Fruit fly (Drosophila melanogaster) Kc167 (cell line): Measurements from ENCODE around the gene CG33687.

Experiments used
- Myc ChIP-seq: fragments of >200 bp; optimal IDR thresholded peaks from 2 replicates; lab custom pipeline; 2017; ENCODE audit warnings: missing external identifiers
- Sin3A ChIP-seq: fragments of >200 bp; optimal IDR thresholded peaks from 2 replicates; lab custom pipeline; 2018; ENCODE audit warnings: missing external identifiers
- h ChIP-seq: fragments of >200 bp; optimal IDR thresholded peaks from 3 replicates; lab custom pipeline; 2018; ENCODE audit warnings: missing external identifiers
- insv ChIP-seq: fragments of >200 bp; optimal IDR thresholded peaks from 3 replicates; lab custom pipeline; 2018; ENCODE audit warnings: missing external identifiers
- psq ChIP-seq: fragments of >200 bp; optimal IDR thresholded peaks from 2 replicates; lab custom pipeline; 2017; ENCODE audit warnings: missing external identifiers
- ttk ChIP-seq: sonication (Bioruptor generic); optimal IDR thresholded peaks from 2 replicates; lab custom pipeline; 2017; ENCODE audit warnings: missing external identifiers

dm6 chr3L:16208053-16208838 lies 10.6 kb downstream of the CG33687 start:
- TF ChIP-seq h = no peak
- no peak for TF ChIP-seq insv
- no peak for TF ChIP-seq Sin3A (lab: Kevin White, UChicago)
- no peak for TF ChIP-seq psq (lab: Kevin White, UChicago)
- no peak for TF ChIP-seq Myc (lab: Kevin White, UChicago)
- TF ChIP-seq ttk (lab: Kevin White, UChicago) = no peak
